Fruit fly (Drosophila melanogaster) whole organism, embryonic: ENCODE measurements around the gene mon2.
A peak's percentile ranks its signal among the peaks of the same experiment; 100 is the strongest.

Experiments used
- Adf1 ChIP-seq: fragments of 200-800 bp; sonication (Bioruptor generic); IDR thresholded peaks from 2 replicates; pipeline ENCODE4 v1.3.6; 2022; ENCODE audit warnings: missing biosample characterization, missing genetic modification characterization
- Bdp1 ChIP-seq: fragments of 200-800 bp; sonication (Bioruptor generic); optimal IDR thresholded peaks from 3 replicates; lab custom pipeline; 2016; ENCODE audit warnings: missing biosample characterization, missing genetic modification characterization
- CG10366 ChIP-seq: fragments of 200-800 bp; sonication (Bioruptor generic); IDR thresholded peaks from 2 replicates; pipeline ENCODE4 v1.3.6; 2022; ENCODE audit warnings: missing biosample characterization, missing genetic modification characterization
- CG10565 ChIP-seq: fragments of 200-800 bp; sonication (Bioruptor generic); optimal IDR thresholded peaks from 3 replicates; lab custom pipeline; 2016; ENCODE audit warnings: missing biosample characterization, mild to moderate bottlenecking, missing genetic modification characterization
- CG13775 ChIP-seq: fragments of 200-800 bp; sonication (Bioruptor generic); optimal IDR thresholded peaks from 3 replicates; lab custom pipeline; 2017; ENCODE audit warnings: missing biosample characterization, mild to moderate bottlenecking, missing genetic modification characterization
- CG14050 ChIP-seq: fragments of 200-800 bp; sonication (Bioruptor generic); IDR thresholded peaks from 3 replicates; pipeline ENCODE4 v1.3.6; 2022; ENCODE audit warnings: missing biosample characterization, missing genetic modification characterization
- CG15601 ChIP-seq: fragments of 200-800 bp; sonication (Bioruptor generic); optimal IDR thresholded peaks from 3 replicates; lab custom pipeline; 2019; ENCODE audit warnings: missing biosample characterization, mild to moderate bottlenecking, missing genetic modification characterization, moderate library complexity
- CG18262 ChIP-seq: fragments of 200-800 bp; optimal IDR thresholded peaks from 3 replicates; lab custom pipeline; 2019; ENCODE audit warnings: missing biosample characterization, mild to moderate bottlenecking, missing genetic modification characterization, moderate library complexity
- CG2116 ChIP-seq: fragments of 200-800 bp; sonication (Bioruptor generic); optimal IDR thresholded peaks from 3 replicates; lab custom pipeline; 2018; ENCODE audit warnings: missing biosample characterization, mild to moderate bottlenecking, missing genetic modification characterization
- CG3065 ChIP-seq: fragments of 200-800 bp; sonication (Bioruptor generic); optimal IDR thresholded peaks from 2 replicates; lab custom pipeline; 2016; ENCODE audit warnings: missing biosample characterization, missing genetic modification characterization
- CG31224 ChIP-seq: fragments of 200-800 bp; sonication (Bioruptor generic); IDR thresholded peaks from 2 replicates; pipeline ENCODE4 v1.3.6; 2022; ENCODE audit warnings: missing biosample characterization, missing genetic modification characterization
- CG4707 ChIP-seq: fragments of 200-800 bp; sonication (Bioruptor generic); optimal IDR thresholded peaks from 2 replicates; lab custom pipeline; 2018; ENCODE audit warnings: missing biosample characterization, mild to moderate bottlenecking, missing genetic modification characterization, moderate library complexity
- CG4820 ChIP-seq: fragments of 200-800 bp; sonication (Bioruptor generic); optimal IDR thresholded peaks from 3 replicates; lab custom pipeline; 2016; ENCODE audit warnings: missing biosample characterization, missing genetic modification characterization
- CG6683 ChIP-seq: fragments of 200-800 bp; sonication (Bioruptor generic); optimal IDR thresholded peaks from 2 replicates; lab custom pipeline; 2017; ENCODE audit warnings: missing biosample characterization, mild to moderate bottlenecking, missing genetic modification characterization, missing genetic modification reagents
- CG6689 ChIP-seq: fragments of 200-800 bp; sonication (Bioruptor generic); IDR thresholded peaks from 2 replicates; pipeline ENCODE4 v1.3.6; 2022; ENCODE audit warnings: missing biosample characterization, missing genetic modification characterization
- CG6813 ChIP-seq: fragments of 200-800 bp; sonication (Bioruptor generic); optimal IDR thresholded peaks from 2 replicates; lab custom pipeline; 2017; ENCODE audit warnings: missing biosample characterization, missing genetic modification characterization, mild to moderate bottlenecking, moderate library complexity, missing genetic modification reagents
- CG7839 ChIP-seq: fragments of 200-800 bp; sonication (Bioruptor generic); optimal IDR thresholded peaks from 3 replicates; lab custom pipeline; 2018; ENCODE audit warnings: missing biosample characterization, mild to moderate bottlenecking, missing genetic modification characterization, moderate library complexity
- CG7987 ChIP-seq: fragments of 200-800 bp; sonication (Bioruptor generic); optimal IDR thresholded peaks from 2 replicates; lab custom pipeline; 2018; ENCODE audit warnings: missing biosample characterization, mild to moderate bottlenecking, missing genetic modification characterization, moderate library complexity
- CG8388 ChIP-seq: fragments of 200-800 bp; sonication (Bioruptor generic); optimal IDR thresholded peaks from 2 replicates; lab custom pipeline; 2019; ENCODE audit warnings: missing biosample characterization, mild to moderate bottlenecking, missing genetic modification characterization, moderate library complexity
- CG9437 ChIP-seq: fragments of 200-800 bp; sonication (Bioruptor generic); optimal IDR thresholded peaks from 2 replicates; lab custom pipeline; 2018; ENCODE audit warnings: missing biosample characterization, mild to moderate bottlenecking, missing genetic modification characterization
- CoRest ChIP-seq: fragments of 200-800 bp; sonication (Bioruptor generic); optimal IDR thresholded peaks from 3 replicates; lab custom pipeline; 2018; ENCODE audit warnings: missing biosample characterization, mild to moderate bottlenecking, missing genetic modification characterization, moderate library complexity
- CrebB ChIP-seq: fragments of 200-800 bp; sonication (Bioruptor generic); optimal IDR thresholded peaks from 3 replicates; lab custom pipeline; 2018; ENCODE audit warnings: missing biosample characterization, mild to moderate bottlenecking, missing genetic modification characterization
- D ChIP-seq, 2 experiments: fragments of 200-800 bp in 1 of 2; fragments of >200 bp in 1 of 2; sonication (Bioruptor generic) in 1 of 2; optimal IDR thresholded peaks; 2 replicates in 1 of 2; 3 replicates in 1 of 2; lab custom pipeline; 2017; ENCODE audit warnings: mild to moderate bottlenecking in 1 of 2, missing biosample characterization in 1 of 2, missing genetic modification characterization in 1 of 2, missing genetic modification reagents in 1 of 2
- HHEX ChIP-seq: fragments of 200-800 bp; sonication (Bioruptor generic); optimal IDR thresholded peaks from 3 replicates; lab custom pipeline; 2017; ENCODE audit warnings: missing biosample characterization, mild to moderate bottlenecking, missing genetic modification characterization, missing genetic modification reagents
- Hr51 ChIP-seq, 2 experiments: fragments of 200-800 bp; sonication (Bioruptor generic); optimal IDR thresholded peaks; 2 replicates in 1 of 2; 3 replicates in 1 of 2; lab custom pipeline; 2016 to 2018; ENCODE audit warnings: missing biosample characterization in 2 of 2, missing genetic modification characterization in 2 of 2, mild to moderate bottlenecking in 1 of 2, moderate library complexity in 1 of 2
- Lhr ChIP-seq: fragments of 200-800 bp; sonication (Bioruptor generic); optimal IDR thresholded peaks from 3 replicates; lab custom pipeline; 2017; ENCODE audit warnings: mild to moderate bottlenecking, missing biosample characterization, missing genetic modification reagents, missing genetic modification characterization
- Oaz ChIP-seq: fragments of 200-800 bp; sonication (Bioruptor generic); IDR thresholded peaks from 2 replicates; pipeline ENCODE4 v1.3.6; 2022; ENCODE audit warnings: missing biosample characterization, missing genetic modification characterization
- Optix ChIP-seq: fragments of 200-800 bp; sonication (Bioruptor generic); IDR thresholded peaks from 3 replicates; pipeline ENCODE4 v1.3.6; 2022; ENCODE audit warnings: missing biosample characterization, missing genetic modification characterization
- Ravus ChIP-seq: fragments of 200-800 bp; sonication (Bioruptor generic); IDR thresholded peaks from 2 replicates; pipeline ENCODE4 v1.3.6; 2022; ENCODE audit warnings: missing biosample characterization, missing genetic modification characterization
- Side ChIP-seq: fragments of 200-800 bp; sonication (Bioruptor generic); optimal IDR thresholded peaks from 2 replicates; lab custom pipeline; 2016; ENCODE audit warnings: missing biosample characterization, missing genetic modification characterization
- Sox102F ChIP-seq: fragments of 200-800 bp; sonication (Bioruptor generic); optimal IDR thresholded peaks from 2 replicates; lab custom pipeline; 2018; ENCODE audit warnings: missing biosample characterization, mild to moderate bottlenecking, missing genetic modification characterization, moderate library complexity
- bcd ChIP-seq: fragments of 200-800 bp; sonication (Bioruptor generic); optimal IDR thresholded peaks from 2 replicates; lab custom pipeline; 2017; ENCODE audit warnings: missing biosample characterization, mild to moderate bottlenecking, missing genetic modification characterization
- bsh ChIP-seq, 2 experiments: fragments of 200-800 bp; sonication (Bioruptor generic); optimal IDR thresholded peaks; 2 replicates each; lab custom pipeline; 2017 to 2018; ENCODE audit warnings: mild to moderate bottlenecking in 2 of 2, missing biosample characterization in 2 of 2, missing genetic modification characterization in 2 of 2, moderate library complexity in 1 of 2
- crol ChIP-seq: fragments of 200-800 bp; sonication (Bioruptor generic); IDR thresholded peaks from 2 replicates; pipeline ENCODE4 v1.3.6; 2022; ENCODE audit warnings: missing biosample characterization, missing genetic modification characterization
- cwo ChIP-seq: fragments of 200-800 bp; sonication (Bioruptor generic); optimal IDR thresholded peaks from 3 replicates; lab custom pipeline; 2017; ENCODE audit warnings: missing biosample characterization, missing genetic modification characterization, mild to moderate bottlenecking, moderate library complexity, missing genetic modification reagents
- gcm2 ChIP-seq: fragments of 200-800 bp; sonication (Bioruptor generic); optimal IDR thresholded peaks from 2 replicates; lab custom pipeline; 2016; ENCODE audit warnings: missing biosample characterization, missing genetic modification characterization
- lab ChIP-seq: fragments of 200-800 bp; sonication (Bioruptor generic); optimal IDR thresholded peaks from 3 replicates; lab custom pipeline; 2017; ENCODE audit warnings: missing biosample characterization, missing genetic modification characterization, mild to moderate bottlenecking, moderate library complexity, missing genetic modification reagents
- lilli ChIP-seq: fragments of 200-800 bp; sonication (Bioruptor generic); optimal IDR thresholded peaks from 3 replicates; lab custom pipeline; 2016; ENCODE audit warnings: missing biosample characterization, missing genetic modification characterization
- mam ChIP-seq: fragments of 200-800 bp; sonication (Bioruptor generic); optimal IDR thresholded peaks from 3 replicates; lab custom pipeline; 2016; ENCODE audit warnings: missing biosample characterization, missing genetic modification characterization
- nau ChIP-seq: fragments of 200-800 bp; sonication (Bioruptor generic); optimal IDR thresholded peaks from 3 replicates; lab custom pipeline; 2017; ENCODE audit warnings: missing biosample characterization, mild to moderate bottlenecking, missing genetic modification characterization, missing genetic modification reagents
- onecut ChIP-seq: fragments of 200-800 bp; sonication (Bioruptor generic); IDR thresholded peaks from 2 replicates; pipeline ENCODE4 v1.3.6; 2022; ENCODE audit warnings: missing biosample characterization, missing genetic modification characterization
- pan ChIP-seq, 4 experiments: fragments of >200 bp in 3 of 4; fragments of 200-800 bp in 1 of 4; sonication (Bioruptor generic) in 1 of 4; optimal IDR thresholded peaks in 3 of 4; IDR thresholded peaks in 1 of 4; 2 replicates each; pipeline versions ENCODE4 v1.3.6 to Lab custom; 2017 to 2022; ENCODE audit warnings: missing biosample characterization in 2 of 4, missing genetic modification characterization in 2 of 4, mixed read lengths in 1 of 4
- seq ChIP-seq: fragments of 200-800 bp; sonication (Bioruptor generic); IDR thresholded peaks from 2 replicates; pipeline ENCODE4 v1.3.6; 2022; ENCODE audit warnings: missing biosample characterization, missing genetic modification characterization
- sima ChIP-seq: fragments of 200-800 bp; sonication (Bioruptor generic); optimal IDR thresholded peaks from 2 replicates; lab custom pipeline; 2016; ENCODE audit warnings: missing biosample characterization, missing genetic modification characterization
- sqz ChIP-seq: fragments of 200-800 bp; sonication (Bioruptor generic); optimal IDR thresholded peaks from 3 replicates; lab custom pipeline; 2018; ENCODE audit warnings: missing biosample characterization, mild to moderate bottlenecking, missing genetic modification characterization
- trh ChIP-seq: fragments of 200-800 bp; sonication (Bioruptor generic); optimal IDR thresholded peaks from 2 replicates; lab custom pipeline; 2016; ENCODE audit warnings: missing biosample characterization, missing genetic modification characterization
- tup ChIP-seq: fragments of 200-800 bp; sonication (Bioruptor generic); optimal IDR thresholded peaks from 2 replicates; lab custom pipeline; 2016; ENCODE audit warnings: missing biosample characterization, mild to moderate bottlenecking, missing genetic modification characterization, moderate library complexity
- vvl ChIP-seq: fragments of 200-800 bp; sonication (Bioruptor generic); IDR thresholded peaks from 2 replicates; pipeline ENCODE4 v1.3.6; 2022; ENCODE audit warnings: missing biosample characterization, missing genetic modification characterization
- zfh1 ChIP-seq: fragments of 200-800 bp; sonication (Bioruptor generic); IDR thresholded peaks from 3 replicates; pipeline ENCODE4 v1.3.6; 2022; ENCODE audit warnings: missing biosample characterization, missing genetic modification characterization

Gene mon2

DNA sequence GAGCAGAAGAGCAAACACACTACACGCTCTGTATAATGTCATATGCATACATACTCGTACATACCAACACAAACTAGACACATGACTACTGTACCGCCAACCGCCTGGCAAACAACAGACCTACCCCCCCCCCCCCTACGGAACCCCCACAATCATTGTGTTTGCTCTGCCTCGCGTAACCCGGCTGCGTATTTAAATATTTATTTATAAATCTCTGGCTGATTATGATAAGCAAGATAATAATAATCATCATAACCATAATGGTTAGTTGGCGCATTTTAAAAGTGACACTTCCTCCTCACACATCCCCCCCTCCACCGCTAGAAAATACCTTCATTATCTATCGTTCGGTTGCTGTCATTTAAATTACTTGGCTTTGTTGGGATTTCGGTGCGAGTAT is 26.3 kb downstream of the mon2 start (continued):
- TF ChIP-seq Lhr (GFP tag; lab: Kevin White, UChicago), result peak; percentile 33
- no peak for TF ChIP-seq CG6689 (GFP tag; lab: Robert Waterston, UW)
- TF ChIP-seq Oaz (GFP tag; lab: Robert Waterston, UW), result no peak
- TF ChIP-seq CG10565 (GFP tag; lab: Kevin White, UChicago), result no peak
- TF ChIP-seq Adf1 (GFP tag; lab: Robert Waterston, UW), result peak; percentile 22; the same call in 1 of the 2 replicates
- TF ChIP-seq CG8388, result peak; percentile 3
- TF ChIP-seq CG10366 (GFP tag; lab: Robert Waterston, UW), result no peak
- TF ChIP-seq Bdp1, result no peak
- TF ChIP-seq CG4707, result peak; percentile 17
- no peak for TF ChIP-seq CG14050 (GFP tag; lab: Robert Waterston, UW)
- no peak for TF ChIP-seq gcm2 (GFP tag; lab: Kevin White, UChicago)
- peak; percentile 31; the same call in 1 of the 2 replicates for TF ChIP-seq CG31224
- TF ChIP-seq CG4820 (GFP tag; lab: Kevin White, UChicago), result no peak
- peak; percentile 82 for TF ChIP-seq nau (GFP tag; lab: Kevin White, UChicago)
- no peak for TF ChIP-seq pan (optimal IDR thresholded peaks at IDR 0.05; lab: Kevin White, UChicago)
- no peak for TF ChIP-seq pan (GFP tag; optimal IDR thresholded peaks at IDR 0.05 in 1 of 2, IDR thresholded peaks at IDR 0.05 in 1 of 2)
- peak in 1 of 2 experiments; percentile 20 for TF ChIP-seq Hr51 (GFP tag; optimal IDR thresholded peaks at IDR 0.05; lab: Kevin White, UChicago)
- no peak for TF ChIP-seq D (optimal IDR thresholded peaks at IDR 0.05; lab: Kevin White, UChicago)
- TF ChIP-seq D (GFP tag; optimal IDR thresholded peaks at IDR 0.05; lab: Kevin White, UChicago), result peak; percentile 28
- no peak for TF ChIP-seq CG2116 (GFP tag; lab: Kevin White, UChicago)
- TF ChIP-seq vvl, result peak; percentile 39
- TF ChIP-seq bsh (GFP tag; optimal IDR thresholded peaks at IDR 0.05; lab: Kevin White, UChicago), result peak in 1 of 2 experiments; percentile 53
- peak; percentile 90 for TF ChIP-seq crol (GFP tag; lab: Robert Waterston, UW)
- TF ChIP-seq CG15601, result peak; percentile 59
- peak; percentile 54 for TF ChIP-seq sqz (GFP tag; lab: Kevin White, UChicago)
- TF ChIP-seq CG6813 (GFP tag; lab: Kevin White, UChicago), result peak; percentile 81
- peak; percentile 42 for TF ChIP-seq CG7839 (tag; lab: Kevin White, UChicago)
- peak; percentile 73 for TF ChIP-seq CG6683 (GFP tag; lab: Kevin White, UChicago)
- peak; percentile 44 for TF ChIP-seq Sox102F
- TF ChIP-seq CoRest, result peak; percentile 39
- no peak for TF ChIP-seq mam (GFP tag; lab: Kevin White, UChicago)
- peak; percentile 28 for TF ChIP-seq CG18262 (tag; lab: Kevin White, UChicago)
- no peak for TF ChIP-seq CG9437 (GFP tag; lab: Kevin White, UChicago)
- TF ChIP-seq CG7987, result peak; percentile 83
- TF ChIP-seq bcd (GFP tag; lab: Kevin White, UChicago), result peak; percentile 68
- TF ChIP-seq lilli, result no peak
- TF ChIP-seq tup (GFP tag; lab: Kevin White, UChicago), result no peak
- TF ChIP-seq CG13775 (GFP tag; lab: Kevin White, UChicago), result peak; percentile 12
- TF ChIP-seq HHEX, result peak; percentile 79
- peak; percentile 79 for TF ChIP-seq cwo
- no peak for TF ChIP-seq Optix (GFP tag; lab: Robert Waterston, UW)
- TF ChIP-seq zfh1, result no peak
- peak; percentile 90 for TF ChIP-seq lab
- TF ChIP-seq CG3065, result no peak
- peak; percentile 41 for TF ChIP-seq onecut (GFP tag; lab: Robert Waterston, UW)
- peak; percentile 31 for TF ChIP-seq seq (GFP tag; lab: Robert Waterston, UW)
- peak; percentile 63 for TF ChIP-seq CrebB (tag; lab: Kevin White, UChicago)
- TF ChIP-seq Ravus (GFP tag; lab: Robert Waterston, UW), result no peak
- TF ChIP-seq trh (GFP tag; lab: Kevin White, UChicago), result no peak
- TF ChIP-seq sima (GFP tag; lab: Kevin White, UChicago), result no peak
- TF ChIP-seq Side (GFP tag; lab: Kevin White, UChicago), result peak; percentile 24
